Fruit fly (Drosophila melanogaster) S2 (cell line): Measurements from ENCODE around the gene CG42594.

ENCODE experiments used
- CG8478 ChIP-seq: fragments of >200 bp; optimal IDR thresholded peaks from 2 replicates; lab custom pipeline; 2018
- CTCF ChIP-seq, 2 experiments: fragments of >200 bp; optimal IDR thresholded peaks; 2 replicates each; lab custom pipeline; 2018

DNA sequence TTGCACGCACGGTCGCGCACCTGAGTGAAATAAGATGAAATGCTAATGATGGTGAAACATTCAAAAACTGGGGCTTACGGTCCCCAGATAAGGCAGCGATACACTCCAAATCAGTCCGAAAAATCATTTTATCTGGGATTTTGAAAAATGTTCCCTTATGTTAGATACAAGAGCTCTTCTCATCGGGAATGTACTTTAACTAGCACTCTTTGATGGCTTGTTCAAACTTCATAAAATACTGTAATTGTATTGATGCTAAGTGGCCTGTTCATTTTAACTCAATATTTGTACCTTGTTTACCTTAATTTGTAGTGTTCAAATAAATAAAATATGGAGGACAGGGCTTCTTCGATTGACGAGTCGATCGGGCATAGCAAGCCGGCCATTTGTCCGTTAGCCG, 15.0 kb upstream of the CG42594 start, which contains the start of gene CG12682:
- no peak for TF ChIP-seq CG8478
- TF ChIP-seq CTCF (optimal IDR thresholded peaks at IDR 0.05; lab: Kevin White, UChicago), result no peak
